Worm (Caenorhabditis elegans) whole organism, L4 larva: ENCODE measurements around the gene pho-12.

ENCODE experiments used
- F10B5.3 ChIP-seq: sonication (generic microtip); optimal IDR thresholded peaks from 2 replicates; lab custom pipeline; 2016; ENCODE audit warnings: mild to moderate bottlenecking, missing genetic modification characterization, missing compliant biosample characterization
- F26F4.8 ChIP-seq: fragments of 200-800 bp; sonication (Bioruptor generic); conservative IDR thresholded peaks from 2 replicates; pipeline ENCODE4 v1.3.6; 2022; ENCODE audit warnings: missing genetic modification characterization, missing compliant biosample characterization
- F49E8.2 ChIP-seq: sonication (generic microtip); optimal IDR thresholded peaks from 2 replicates; lab custom pipeline; 2016; ENCODE audit warnings: missing compliant biosample characterization, mild to moderate bottlenecking, missing genetic modification characterization, borderline replicate concordance
- R02D3.7 ChIP-seq: fragments of 150-350 bp; sonication (generic microtip); optimal IDR thresholded peaks from 3 replicates; lab custom pipeline; 2014; ENCODE audit warnings: missing biosample characterization, missing genetic modification characterization
- T20F7.1 ChIP-seq: fragments of 200-800 bp; sonication (Bioruptor generic); optimal IDR thresholded peaks from 2 replicates; lab custom pipeline; 2018; ENCODE audit warnings: mild to moderate bottlenecking, missing genetic modification characterization, missing compliant biosample characterization
- Y5F2A.4 ChIP-seq: fragments of 200-800 bp; sonication (Bioruptor generic); optimal IDR thresholded peaks from 2 replicates; lab custom pipeline; 2018; ENCODE audit warnings: mild to moderate bottlenecking, missing genetic modification characterization, missing compliant biosample characterization
- Y75B8A.6 ChIP-seq: fragments of 200-800 bp; sonication (Bioruptor generic); IDR thresholded peaks from 2 replicates; pipeline ENCODE4 v1.3.6; 2022; ENCODE audit warnings: missing genetic modification reagents, missing genetic modification characterization, missing compliant biosample characterization
- ZK337.2 ChIP-seq: fragments of 200-800 bp; sonication (Bioruptor generic); IDR thresholded peaks from 2 replicates; pipeline ENCODE4 v1.3.6; 2022; ENCODE audit warnings: missing genetic modification reagents, missing genetic modification characterization, missing compliant biosample characterization
- ZK546.5 ChIP-seq, 2 experiments: sonication (generic microtip); optimal IDR thresholded peaks; 2 replicates each; lab custom pipeline; 2017; ENCODE audit warnings: missing biosample characterization in 2 of 2, missing genetic modification characterization in 2 of 2
- attf-4 ChIP-seq: sonication (generic microtip); optimal IDR thresholded peaks from 3 replicates; lab custom pipeline; 2017; ENCODE audit warnings: missing biosample characterization, missing genetic modification characterization
- ceh-20 ChIP-seq: fragments of 200-800 bp; sonication (Bioruptor generic); IDR thresholded peaks from 2 replicates; pipeline ENCODE4 v1.3.6; 2022; ENCODE audit warnings: missing genetic modification reagents, missing genetic modification characterization, missing compliant biosample characterization
- ceh-28 ChIP-seq: fragments of 150-350 bp; optimal IDR thresholded peaks from 2 replicates; lab custom pipeline; 2014; ENCODE audit warnings: missing biosample characterization, missing genetic modification reagents, missing genetic modification characterization
- ceh-62 ChIP-seq: sonication (generic microtip); optimal IDR thresholded peaks from 2 replicates; lab custom pipeline; 2017; ENCODE audit warnings: missing biosample characterization, missing genetic modification characterization
- ceh-82 ChIP-seq: sonication (generic microtip); optimal IDR thresholded peaks from 2 replicates; lab custom pipeline; 2017; ENCODE audit warnings: missing biosample characterization, missing genetic modification characterization
- ctbp-1 ChIP-seq: fragments of 200-800 bp; sonication (Bioruptor generic); IDR thresholded peaks from 2 replicates; pipeline ENCODE4 v1.3.6; 2022; ENCODE audit warnings: missing genetic modification reagents, missing genetic modification characterization, missing compliant biosample characterization
- daf-16 ChIP-seq, 3 experiments: sonication (generic microtip); optimal IDR thresholded peaks; 2 replicates each; lab custom pipeline; 2016 to 2017; ENCODE audit warnings: missing genetic modification characterization in 3 of 3, missing genetic modification reagents in 3 of 3, mild to moderate bottlenecking in 2 of 3, missing compliant biosample characterization in 2 of 3, missing biosample characterization in 1 of 3, moderate library complexity in 1 of 3
- daf-19 ChIP-seq: fragments of 200-800 bp; sonication (Bioruptor generic); conservative IDR thresholded peaks from 2 replicates; pipeline ENCODE4 v1.3.6; 2022; ENCODE audit warnings: missing genetic modification characterization, missing compliant biosample characterization
- dmd-9 ChIP-seq: fragments of 200-800 bp; sonication (Bioruptor generic); IDR thresholded peaks from 2 replicates; pipeline ENCODE4 v1.3.6; 2022; ENCODE audit warnings: missing genetic modification reagents, missing genetic modification characterization, missing compliant biosample characterization
- duxl-1 ChIP-seq: sonication (generic microtip); optimal IDR thresholded peaks from 2 replicates; lab custom pipeline; 2016; ENCODE audit warnings: mild to moderate bottlenecking, missing genetic modification characterization, moderate library complexity, missing compliant biosample characterization; ENCODE audit not compliant: poor library complexity
- dve-1 ChIP-seq: sonication (generic microtip); optimal IDR thresholded peaks from 2 replicates; lab custom pipeline; 2017; ENCODE audit warnings: antibody characterized with exemption, mild to moderate bottlenecking, missing genetic modification characterization, missing compliant biosample characterization; ENCODE audit not compliant: insufficient read depth
- egl-27 ChIP-seq: sonication (generic microtip); optimal IDR thresholded peaks from 3 replicates; lab custom pipeline; 2017; ENCODE audit warnings: missing biosample characterization, missing genetic modification reagents, missing genetic modification characterization
- egl-43 ChIP-seq: fragments of 200-800 bp; sonication (Bioruptor generic); IDR thresholded peaks from 2 replicates; pipeline ENCODE4 v1.3.6; 2022; ENCODE audit warnings: missing genetic modification reagents, missing genetic modification characterization, missing compliant biosample characterization
- fos-1 ChIP-seq: fragments of 150-350 bp; optimal IDR thresholded peaks from 2 replicates; lab custom pipeline; 2014; ENCODE audit warnings: missing biosample characterization, missing genetic modification characterization
- hmg-1.1 ChIP-seq: fragments of 200-800 bp; sonication (Bioruptor generic); IDR thresholded peaks from 2 replicates; pipeline ENCODE4 v1.3.6; 2022; ENCODE audit warnings: missing genetic modification reagents, missing genetic modification characterization, missing compliant biosample characterization
- lim-7 ChIP-seq: fragments of 200-800 bp; sonication (Bioruptor generic); IDR thresholded peaks from 2 replicates; pipeline ENCODE4 v1.3.6; 2022; ENCODE audit warnings: missing genetic modification characterization, missing compliant biosample characterization
- lin-15B ChIP-seq: fragments of 150-350 bp; sonication (generic microtip); optimal IDR thresholded peaks from 3 replicates; lab custom pipeline; 2014; ENCODE audit warnings: missing biosample characterization, missing genetic modification characterization
- lin-29 ChIP-seq: fragments of 200-800 bp; sonication (Bioruptor generic); IDR thresholded peaks from 2 replicates; pipeline ENCODE4 v1.3.6; 2022; ENCODE audit warnings: missing genetic modification reagents, missing genetic modification characterization, missing compliant biosample characterization
- lin-38 ChIP-seq: fragments of 200-800 bp; sonication (Bioruptor generic); IDR thresholded peaks from 2 replicates; pipeline ENCODE4 v1.3.6; 2022; ENCODE audit warnings: missing genetic modification reagents, missing genetic modification characterization, missing compliant biosample characterization
- lir-3 ChIP-seq: sonication (generic microtip); optimal IDR thresholded peaks from 2 replicates; lab custom pipeline; 2016; ENCODE audit warnings: mild to moderate bottlenecking, missing genetic modification characterization, missing compliant biosample characterization
- madf-5 ChIP-seq, 2 experiments: fragments of 200-800 bp; sonication (Bioruptor generic); IDR thresholded peaks; 2 replicates each; pipeline ENCODE4 v1.3.6; 2022; ENCODE audit warnings: missing compliant biosample characterization in 2 of 2, missing genetic modification characterization in 2 of 2
- madf-9 ChIP-seq: fragments of 200-800 bp; sonication (Bioruptor generic); conservative IDR thresholded peaks from 2 replicates; pipeline ENCODE4 v1.3.6; 2022; ENCODE audit warnings: missing genetic modification reagents, missing genetic modification characterization, missing compliant biosample characterization
- mdl-1 ChIP-seq, 2 experiments: fragments of 150-350 bp in 1 of 2; sonication (generic microtip) in 1 of 2; optimal IDR thresholded peaks; 2 replicates each; lab custom pipeline; 2014 to 2017; ENCODE audit warnings: missing biosample characterization in 2 of 2, missing genetic modification characterization in 2 of 2
- mep-1 ChIP-seq: fragments of 150-350 bp; sonication (generic microtip); optimal IDR thresholded peaks from 3 replicates; lab custom pipeline; 2014; ENCODE audit warnings: missing biosample characterization, missing genetic modification characterization
- nhr-11 ChIP-seq: fragments of 150-350 bp; optimal IDR thresholded peaks from 2 replicates; lab custom pipeline; 2014; ENCODE audit warnings: missing biosample characterization, missing genetic modification characterization
- nhr-111 ChIP-seq: fragments of 200-800 bp; sonication (Bioruptor generic); optimal IDR thresholded peaks from 2 replicates; lab custom pipeline; 2018; ENCODE audit warnings: mild to moderate bottlenecking, missing genetic modification characterization, missing compliant biosample characterization
- nhr-237 ChIP-seq: sonication (generic microtip); optimal IDR thresholded peaks from 2 replicates; lab custom pipeline; 2017; ENCODE audit warnings: missing biosample characterization, missing genetic modification characterization
- nhr-42 ChIP-seq: fragments of 200-800 bp; sonication (Bioruptor generic); IDR thresholded peaks from 2 replicates; pipeline ENCODE4 v1.3.6; 2022; ENCODE audit warnings: missing genetic modification characterization, missing compliant biosample characterization
- nhr-76 ChIP-seq: fragments of 150-350 bp; optimal IDR thresholded peaks from 2 replicates; lab custom pipeline; 2014; ENCODE audit warnings: missing biosample characterization, missing genetic modification characterization
- nhr-77 ChIP-seq: fragments of 150-350 bp; optimal IDR thresholded peaks from 2 replicates; lab custom pipeline; 2014; ENCODE audit warnings: missing biosample characterization, missing genetic modification characterization
- pqm-1 ChIP-seq: sonication (generic microtip); optimal IDR thresholded peaks from 2 replicates; lab custom pipeline; 2017; ENCODE audit warnings: missing biosample characterization, missing genetic modification characterization
- set-16 ChIP-seq: fragments of 200-800 bp; sonication (Bioruptor generic); IDR thresholded peaks from 2 replicates; pipeline ENCODE4 v1.3.6; 2022; ENCODE audit warnings: missing genetic modification reagents, missing genetic modification characterization, missing compliant biosample characterization
- skn-1 ChIP-seq: fragments of 150-350 bp; optimal IDR thresholded peaks from 2 replicates; lab custom pipeline; 2014; ENCODE audit warnings: missing biosample characterization, missing genetic modification characterization
- snpc-1.2 ChIP-seq: fragments of 200-800 bp; sonication (Bioruptor generic); IDR thresholded peaks from 2 replicates; pipeline ENCODE4 v1.3.6; 2022; ENCODE audit warnings: missing genetic modification reagents, missing genetic modification characterization, missing compliant biosample characterization
- snpc-4 ChIP-seq: fragments of 150-350 bp; optimal IDR thresholded peaks from 2 replicates; lab custom pipeline; 2014; ENCODE audit warnings: missing biosample characterization, missing genetic modification characterization
- spr-3 ChIP-seq: fragments of 200-800 bp; sonication (Bioruptor generic); optimal IDR thresholded peaks from 2 replicates; lab custom pipeline; 2018; ENCODE audit warnings: mild to moderate bottlenecking, missing genetic modification characterization, missing compliant biosample characterization
- tag-97 ChIP-seq: fragments of 200-800 bp; sonication (Bioruptor generic); IDR thresholded peaks from 2 replicates; pipeline ENCODE4 v1.3.6; 2022; ENCODE audit warnings: missing genetic modification characterization, missing compliant biosample characterization
- tra-1 ChIP-seq: fragments of 200-800 bp; sonication (Bioruptor generic); IDR thresholded peaks from 2 replicates; pipeline ENCODE4 v1.3.6; 2022; ENCODE audit warnings: missing genetic modification reagents, missing genetic modification characterization, missing compliant biosample characterization
- zag-1 ChIP-seq: fragments of 150-350 bp; optimal IDR thresholded peaks from 2 replicates; lab custom pipeline; 2014; ENCODE audit warnings: missing biosample characterization, missing genetic modification characterization
- zfp-2 ChIP-seq: sonication (generic microtip); optimal IDR thresholded peaks from 2 replicates; lab custom pipeline; 2016; ENCODE audit warnings: mild to moderate bottlenecking, missing genetic modification characterization, missing compliant biosample characterization
- ztf-11 ChIP-seq: fragments of 150-350 bp; optimal IDR thresholded peaks from 2 replicates; lab custom pipeline; 2014; ENCODE audit warnings: missing biosample characterization, missing genetic modification characterization
- ztf-7 ChIP-seq: fragments of 150-350 bp; optimal IDR thresholded peaks from 2 replicates; lab custom pipeline; 2014; ENCODE audit warnings: missing biosample characterization, missing genetic modification characterization

pho-12 gene

ce11 chrII:5055129-5055666 is 5.4 kb downstream of the pho-12 start, which contains the start of the genes ify-1 and rpl-22 (continued):
- peak; percentile 86 for TF ChIP-seq hmg-1.1 (GFP tag; lab: Robert Waterston, UW)
- peak; percentile 61 for TF ChIP-seq F49E8.2 (tag; lab: Kevin White, UChicago)
- peak; percentile 43 for TF ChIP-seq F10B5.3 (tag; lab: Kevin White, UChicago)
- no peak for TF ChIP-seq ceh-62 (tag; lab: Kevin White, UChicago)
- TF ChIP-seq ztf-11 = no peak
- no peak for TF ChIP-seq egl-27 (tag; lab: Kevin White, UChicago)
- peak; percentile 61; the same call in 1 of the 2 replicates for TF ChIP-seq ceh-20
- no peak for TF ChIP-seq lim-7 (GFP tag; lab: Robert Waterston, UW)
- TF ChIP-seq duxl-1 = peak; percentile 88
- TF ChIP-seq F26F4.8 (GFP tag; lab: Robert Waterston, UW) = no peak
- peak; percentile 24 for TF ChIP-seq spr-3 (GFP tag; lab: Kevin White, UChicago)
- TF ChIP-seq zfp-2 = peak; percentile 57
- TF ChIP-seq R02D3.7 = no peak
- TF ChIP-seq lin-29 (GFP tag; lab: Robert Waterston, UW) = no peak
- TF ChIP-seq snpc-4 (tag; lab: Kevin White, UChicago) = peak; percentile 51
- TF ChIP-seq nhr-111 (GFP tag; lab: Kevin White, UChicago) = no peak
- peak; percentile 42 for TF ChIP-seq zag-1 (tag; lab: Kevin White, UChicago)
- peak in 1 of 2 experiments; percentile 38 for TF ChIP-seq daf-16 (GFP tag; optimal IDR thresholded peaks at IDR 0.05; lab: Kevin White, UChicago)
- peak; percentile 84 for TF ChIP-seq daf-16 (tag; optimal IDR thresholded peaks at IDR 0.05; lab: Kevin White, UChicago)
- TF ChIP-seq pqm-1 (tag; lab: Kevin White, UChicago) = peak; percentile 14
- no peak for TF ChIP-seq attf-4 (tag; lab: Kevin White, UChicago)
- peak; percentile 96 for TF ChIP-seq nhr-77
- no peak for TF ChIP-seq tra-1 (GFP tag; lab: Robert Waterston, UW)
- 0 out of 2 replicates have a peak, but pooled peaks have one; percentile 36 for TF ChIP-seq Y75B8A.6 (GFP tag; lab: Robert Waterston, UW)
- TF ChIP-seq ceh-82 = no peak
- 0 out of 2 replicates have a peak, but pooled peaks have one; percentile 42 for TF ChIP-seq egl-43 (GFP tag; lab: Robert Waterston, UW)
- TF ChIP-seq Y5F2A.4 (GFP tag; lab: Kevin White, UChicago) = no peak
- TF ChIP-seq T20F7.1 (GFP tag; lab: Kevin White, UChicago) = peak; percentile 84
- TF ChIP-seq lir-3 = no peak
- TF ChIP-seq mdl-1 (tag; optimal IDR thresholded peaks at IDR 0.05; lab: Kevin White, UChicago) = peak in 1 of 2 experiments; percentile 53
- TF ChIP-seq ztf-7 = peak; percentile 78
- TF ChIP-seq nhr-42 (GFP tag; lab: Robert Waterston, UW) = no peak
- 0 out of 2 replicates have a peak, but pooled peaks have one; percentile 35 for TF ChIP-seq dmd-9 (GFP tag; lab: Robert Waterston, UW)
- 0 out of 2 replicates have a peak, but pooled peaks have one; percentile 21 for TF ChIP-seq madf-9 (GFP tag; lab: Robert Waterston, UW)
- TF ChIP-seq snpc-1.2 (GFP tag; lab: Robert Waterston, UW) = peak; percentile 66; the same call in 1 of the 2 replicates
- TF ChIP-seq madf-5 (GFP tag; IDR thresholded peaks at IDR 0.05; lab: Robert Waterston, UW) = no peak
- peak; percentile 90 for TF ChIP-seq nhr-11 (tag; lab: Kevin White, UChicago)
- no peak for TF ChIP-seq fos-1
- peak; percentile 99 for TF ChIP-seq lin-38 (GFP tag; lab: Robert Waterston, UW)
- peak in 1 of 2 experiments; percentile 16 for TF ChIP-seq ZK546.5 (tag; optimal IDR thresholded peaks at IDR 0.05; lab: Kevin White, UChicago)
- TF ChIP-seq set-16 (GFP tag; lab: Robert Waterston, UW) = no peak; the same call in 1 of the 2 replicates
- peak; percentile 87 for TF ChIP-seq lin-15B (tag; lab: Kevin White, UChicago)
- peak; percentile 96 for TF ChIP-seq mep-1 (tag; lab: Kevin White, UChicago)
- TF ChIP-seq dve-1 (tag; lab: Kevin White, UChicago) = peak; percentile 95
- TF ChIP-seq skn-1 (tag; lab: Kevin White, UChicago) = no peak
- TF ChIP-seq tag-97 = no peak
- TF ChIP-seq daf-19 = no peak
- peak; percentile 72 for TF ChIP-seq ctbp-1 (GFP tag; lab: Robert Waterston, UW)
- peak; percentile 46 for TF ChIP-seq ceh-28 (tag; lab: Kevin White, UChicago)
- no peak for TF ChIP-seq nhr-76 (tag; lab: Kevin White, UChicago)
- no peak for TF ChIP-seq nhr-237 (tag; lab: Kevin White, UChicago)
- no peak for TF ChIP-seq ZK337.2 (GFP tag; lab: Robert Waterston, UW)
